Worm (Caenorhabditis elegans) whole organism, young adult: ENCODE measurements around the gene K12H6.12.
A peak's percentile ranks its signal among the peaks of the same experiment; 100 is the strongest.

Experiments used
- C17E4.6 ChIP-seq: fragments of 200-800 bp; sonication (Bioruptor generic); IDR thresholded peaks from 2 replicates; pipeline ENCODE4 v1.3.6; 2022; ENCODE audit warnings: missing genetic modification reagents, missing genetic modification characterization, missing compliant biosample characterization
- F33H1.4 ChIP-seq: fragments of 200-800 bp; sonication (Bioruptor generic); IDR thresholded peaks from 2 replicates; pipeline ENCODE4 v1.3.6; 2022; ENCODE audit warnings: missing genetic modification reagents, missing genetic modification characterization, missing compliant biosample characterization
- F52B5.7 ChIP-seq: sonication (generic microtip); optimal IDR thresholded peaks from 2 replicates; lab custom pipeline; 2016; ENCODE audit warnings: mild to moderate bottlenecking, missing genetic modification characterization, missing compliant biosample characterization
- F57C9.4 ChIP-seq: sonication (generic microtip); optimal IDR thresholded peaks from 2 replicates; lab custom pipeline; 2017; ENCODE audit warnings: mild to moderate bottlenecking, missing genetic modification characterization, missing compliant biosample characterization
- Y79H2A.3 ChIP-seq: fragments of 200-800 bp; sonication (Bioruptor generic); conservative IDR thresholded peaks from 2 replicates; pipeline ENCODE4 v1.3.6; 2022; ENCODE audit warnings: missing genetic modification reagents, missing genetic modification characterization, missing compliant biosample characterization
- Y95B8A.8 ChIP-seq: fragments of 200-800 bp; sonication (Bioruptor generic); IDR thresholded peaks from 2 replicates; pipeline ENCODE4 v1.3.6; 2022; ENCODE audit warnings: missing genetic modification reagents, missing genetic modification characterization, missing compliant biosample characterization
- ZK185.1 ChIP-seq: sonication (generic microtip); optimal IDR thresholded peaks from 2 replicates; lab custom pipeline; 2016; ENCODE audit warnings: mild to moderate bottlenecking, missing genetic modification characterization, missing compliant biosample characterization; ENCODE audit not compliant: poor library complexity, severe bottlenecking
- ama-1 ChIP-seq, 3 experiments: fragments of 150-350 bp in 1 of 3; sonication (generic microtip) in 2 of 3; optimal IDR thresholded peaks; 2 replicates each; lab custom pipeline; 2014 to 2018; ENCODE audit warnings: missing biosample characterization in 2 of 3, missing genetic modification characterization in 2 of 3, missing genetic modification reagents in 2 of 3
- aptf-2 ChIP-seq: fragments of 200-800 bp; sonication (Bioruptor generic); conservative IDR thresholded peaks from 2 replicates; pipeline ENCODE4 v1.3.6; 2022; ENCODE audit warnings: missing genetic modification reagents, missing genetic modification characterization, missing compliant biosample characterization
- aptf-3 ChIP-seq: fragments of 200-800 bp; sonication (Bioruptor generic); IDR thresholded peaks from 2 replicates; pipeline ENCODE4 v1.3.6; 2022; ENCODE audit warnings: missing genetic modification characterization, missing compliant biosample characterization
- bed-2 ChIP-seq: fragments of 200-800 bp; sonication (Bioruptor generic); IDR thresholded peaks from 2 replicates; pipeline ENCODE4 v1.3.6; 2022; ENCODE audit warnings: missing genetic modification reagents, missing genetic modification characterization, missing compliant biosample characterization
- cebp-2 ChIP-seq: fragments of 200-800 bp; sonication (Bioruptor generic); IDR thresholded peaks from 2 replicates; pipeline ENCODE4 v1.3.6; 2022; ENCODE audit warnings: missing genetic modification characterization, missing compliant biosample characterization
- ceh-40 ChIP-seq: fragments of 200-800 bp; sonication (Bioruptor generic); IDR thresholded peaks from 2 replicates; pipeline ENCODE4 v1.3.6; 2022; ENCODE audit warnings: missing genetic modification characterization, missing compliant biosample characterization
- ceh-91 ChIP-seq: fragments of 200-800 bp; sonication (Bioruptor generic); IDR thresholded peaks from 2 replicates; pipeline ENCODE4 v1.3.6; 2022; ENCODE audit warnings: missing genetic modification reagents, missing genetic modification characterization, missing compliant biosample characterization
- chd-7 ChIP-seq: sonication (generic microtip); optimal IDR thresholded peaks from 2 replicates; lab custom pipeline; 2016; ENCODE audit warnings: mild to moderate bottlenecking, missing genetic modification characterization, moderate library complexity, missing compliant biosample characterization
- efl-1 ChIP-seq: fragments of 150-350 bp; optimal IDR thresholded peaks from 2 replicates; lab custom pipeline; 2014; ENCODE audit warnings: missing biosample characterization, missing genetic modification reagents, missing genetic modification characterization
- egl-44 ChIP-seq: fragments of 200-800 bp; sonication (Bioruptor generic); IDR thresholded peaks from 2 replicates; pipeline ENCODE4 v1.3.6; 2022; ENCODE audit warnings: missing genetic modification reagents, missing genetic modification characterization, missing compliant biosample characterization
- hlh-12 ChIP-seq: sonication (generic microtip); optimal IDR thresholded peaks from 2 replicates; lab custom pipeline; 2016; ENCODE audit warnings: missing genetic modification characterization, missing compliant biosample characterization
- hmg-1.2 ChIP-seq: fragments of 200-800 bp; sonication (Bioruptor generic); IDR thresholded peaks from 2 replicates; pipeline ENCODE4 v1.3.6; 2022; ENCODE audit warnings: missing genetic modification reagents, missing genetic modification characterization, missing compliant biosample characterization
- lin-26 ChIP-seq: fragments of 200-800 bp; sonication (Bioruptor generic); IDR thresholded peaks from 2 replicates; pipeline ENCODE4 v1.3.6; 2022; ENCODE audit warnings: missing genetic modification reagents, missing genetic modification characterization, missing compliant biosample characterization
- lin-40 ChIP-seq: sonication (generic microtip); optimal IDR thresholded peaks from 2 replicates; lab custom pipeline; 2016; ENCODE audit warnings: missing genetic modification characterization, mild to moderate bottlenecking, missing compliant biosample characterization, missing genotype, missing genetic modification reagents
- lin-54 ChIP-seq: fragments of 200-800 bp; sonication (Bioruptor generic); optimal IDR thresholded peaks from 2 replicates; lab custom pipeline; 2018; ENCODE audit warnings: mild to moderate bottlenecking, missing genetic modification characterization, missing compliant biosample characterization
- madf-3 ChIP-seq: fragments of 200-800 bp; sonication (Bioruptor generic); IDR thresholded peaks from 2 replicates; pipeline ENCODE4 v1.3.6; 2022; ENCODE audit warnings: missing genetic modification reagents, missing genetic modification characterization, missing compliant biosample characterization
- mes-4 ChIP-seq: sonication (generic microtip); optimal IDR thresholded peaks from 2 replicates; lab custom pipeline; 2016; ENCODE audit warnings: missing genotype, missing genetic modification characterization, missing compliant biosample characterization
- nfya-2 ChIP-seq: fragments of 200-800 bp; sonication (Bioruptor generic); IDR thresholded peaks from 2 replicates; pipeline ENCODE4 v1.3.6; 2022; ENCODE audit warnings: missing genetic modification reagents, missing genetic modification characterization, missing compliant biosample characterization
- repo-1 ChIP-seq: sonication (generic microtip); optimal IDR thresholded peaks from 2 replicates; lab custom pipeline; 2017; ENCODE audit warnings: mild to moderate bottlenecking, missing genetic modification characterization, missing compliant biosample characterization
- sdz-38 ChIP-seq: sonication (generic microtip); optimal IDR thresholded peaks from 2 replicates; lab custom pipeline; 2016; ENCODE audit warnings: missing genotype, missing genetic modification characterization, missing compliant biosample characterization
- sea-2 ChIP-seq: fragments of 200-800 bp; sonication (Bioruptor generic); IDR thresholded peaks from 2 replicates; pipeline ENCODE4 v1.3.6; 2022; ENCODE audit warnings: missing genetic modification characterization, missing compliant biosample characterization
- snpc-1.1 ChIP-seq: sonication (generic microtip); optimal IDR thresholded peaks from 2 replicates; lab custom pipeline; 2017; ENCODE audit warnings: missing genetic modification characterization, mild to moderate bottlenecking, missing compliant biosample characterization, antibody characterized with exemption, moderate library complexity, missing genotype, missing genetic modification reagents; ENCODE audit not compliant: insufficient read depth
- unc-130 ChIP-seq: sonication (generic microtip); optimal IDR thresholded peaks from 2 replicates; lab custom pipeline; 2016; ENCODE audit warnings: missing genetic modification reagents, missing genetic modification characterization, missing compliant biosample characterization
- xnd-1 ChIP-seq: sonication (generic microtip); optimal IDR thresholded peaks from 2 replicates; lab custom pipeline; 2016; ENCODE audit warnings: missing genotype, missing genetic modification reagents, missing genetic modification characterization, missing compliant biosample characterization
- zfh-2 ChIP-seq: fragments of 200-800 bp; sonication (Bioruptor generic); conservative IDR thresholded peaks from 2 replicates; pipeline ENCODE4 v1.3.6; 2022; ENCODE audit warnings: missing genetic modification reagents, missing genetic modification characterization, missing compliant biosample characterization
- ztf-18 ChIP-seq: sonication (generic microtip); optimal IDR thresholded peaks from 2 replicates; lab custom pipeline; 2016; ENCODE audit warnings: missing genotype, mild to moderate bottlenecking, missing genetic modification characterization, missing compliant biosample characterization
- ztf-26 ChIP-seq: sonication (generic microtip); optimal IDR thresholded peaks from 2 replicates; lab custom pipeline; 2017; ENCODE audit warnings: missing genetic modification characterization, missing compliant biosample characterization
- ztf-3 ChIP-seq: fragments of 200-800 bp; sonication (Bioruptor generic); optimal IDR thresholded peaks from 2 replicates; lab custom pipeline; 2018; ENCODE audit warnings: mild to moderate bottlenecking, missing genetic modification characterization, missing compliant biosample characterization

K12H6.12 gene

DNA sequence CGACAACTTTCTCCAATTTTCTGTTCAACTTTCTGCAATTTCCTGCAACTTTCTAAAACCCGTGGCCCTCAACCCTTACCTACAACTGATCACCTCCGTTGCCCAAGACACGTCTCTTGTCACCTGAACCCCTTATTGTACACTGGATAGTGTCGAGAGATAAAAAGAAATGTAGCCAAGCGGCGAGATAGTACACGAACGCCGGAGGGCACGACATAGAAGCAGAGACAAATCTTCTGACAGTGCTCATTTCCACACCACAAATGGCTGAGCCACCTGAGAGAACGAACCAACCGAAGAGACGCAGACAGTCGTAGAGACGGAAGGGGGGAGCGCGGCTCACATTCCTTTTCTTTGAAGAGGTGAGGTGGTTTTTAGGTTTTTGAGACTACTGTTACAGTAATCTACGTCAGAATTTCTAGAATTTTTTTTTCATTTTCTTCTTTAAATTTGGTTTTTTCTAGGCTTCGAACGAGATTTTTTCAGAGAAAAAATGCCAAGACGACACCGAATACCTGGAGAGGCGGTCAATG is at the start of gene K12H6.12:
TSS of gene K12H6.12 (plus strand) at position 483 of the 533 bp plus-strand sequence.
- TF ChIP-seq C17E4.6, result no peak
- TF ChIP-seq zfh-2 (GFP tag; lab: Robert Waterston, UW), result 0 out of 2 replicates have a peak, but pooled peaks have one; percentile 43
- peak; percentile 80 for TF ChIP-seq hmg-1.2 (GFP tag; lab: Robert Waterston, UW)

- TF ChIP-seq chd-7 (no peak), ceh-91 (no peak), madf-3 (GFP tag; lab: Robert Waterston, UW) (no peak), ztf-26 (tag; lab: Kevin White, UChicago) (no peak), sea-2 (no peak), lin-26 (GFP tag; lab: Robert Waterston, UW) (no peak), F33H1.4 (GFP tag; lab: Robert Waterston, UW) (no peak), nfya-2 (GFP tag; lab: Robert Waterston, UW) (no peak)
Measured at ce11 chrII:2758476-2758875, 49.5 kb upstream of the K12H6.12 start, which contains the start of gene fbxb-107. Gene fbxb-107 (plus strand): TSS chrII:2758772.

DNA sequence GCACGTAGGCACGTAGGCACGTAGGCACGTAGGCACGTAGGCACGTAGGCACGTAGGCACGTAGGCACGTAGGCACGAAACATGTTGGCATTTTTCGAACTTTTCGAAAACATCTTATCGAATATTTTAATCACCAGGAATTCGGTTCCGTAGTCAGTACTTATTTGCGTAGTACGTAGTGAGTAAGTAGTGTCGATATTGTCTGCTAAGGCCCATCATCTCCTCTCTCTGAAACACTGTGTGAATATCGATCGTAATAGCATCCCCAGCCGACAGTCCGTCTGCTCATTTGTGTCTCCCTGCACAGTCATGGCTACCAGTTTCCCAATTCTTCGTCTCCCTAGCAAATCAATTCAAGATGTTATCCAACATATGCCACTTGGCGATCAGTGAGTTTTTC is 45.8 kb upstream of the K12H6.12 start, which contains the start of gene fbxb-106:
TSS of gene fbxb-106 (plus strand) at position 301 of the 400 bp plus-strand sequence.
- no peak for TF ChIP-seq Y79H2A.3 (GFP tag; lab: Robert Waterston, UW)
- TF ChIP-seq aptf-3 (GFP tag; lab: Robert Waterston, UW), result no peak
- no peak for TF ChIP-seq sea-2
- TF ChIP-seq ceh-40 (GFP tag; lab: Robert Waterston, UW), result no peak
- no peak for TF ChIP-seq mes-4
- no peak for TF ChIP-seq egl-44 (GFP tag; lab: Robert Waterston, UW)
- no peak for TF ChIP-seq cebp-2 (GFP tag; lab: Robert Waterston, UW)
- TF ChIP-seq ceh-91, result no peak
- TF ChIP-seq ztf-18 (tag; lab: Kevin White, UChicago), result no peak
- no peak for TF ChIP-seq efl-1 (GFP tag; lab: Kevin White, UChicago)
- no peak for TF ChIP-seq bed-2 (GFP tag; lab: Robert Waterston, UW)
- TF ChIP-seq F52B5.7, result no peak
- TF ChIP-seq xnd-1, result no peak
- TF ChIP-seq, all 124 proteins: peak for 0

- no peak for TF ChIP-seq repo-1
- TF ChIP-seq lin-54 (GFP tag; lab: Kevin White, UChicago), result no peak
- TF ChIP-seq Y95B8A.8 (GFP tag; lab: Robert Waterston, UW), result no peak
- TF ChIP-seq nfya-2 (GFP tag; lab: Robert Waterston, UW), result no peak
- no peak for TF ChIP-seq ceh-40 (GFP tag; lab: Robert Waterston, UW)
Measured at ce11 chrII:2764664-2765063, 43.3 kb upstream of the K12H6.12 start, which contains the start of gene fbxb-108. Gene fbxb-108 (plus strand): TSS chrII:2764964.

DNA sequence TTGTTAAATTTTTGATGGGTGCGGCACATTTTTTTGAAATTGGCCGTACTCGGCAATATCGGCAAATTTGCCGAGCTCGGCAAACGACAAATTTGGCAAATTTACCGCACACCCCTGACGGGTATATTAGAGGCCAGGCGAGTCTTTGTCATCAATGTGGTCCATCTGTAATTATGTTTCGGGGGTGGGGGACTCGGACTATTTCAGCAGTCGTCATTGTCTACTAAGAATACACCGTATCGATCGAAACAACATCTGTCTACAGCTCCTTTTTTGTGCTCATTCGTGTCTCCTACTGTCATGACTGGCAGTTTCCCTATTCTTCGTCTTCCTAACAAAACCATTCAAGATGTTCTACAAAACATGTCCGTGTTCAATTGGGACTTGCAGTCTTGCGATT is 41.6 kb upstream of the K12H6.12 start, which contains the start of gene F08D12.15:
TSS of gene F08D12.15 (plus strand) at position 301 of the 400 bp plus-strand sequence.
- no peak for TF ChIP-seq F57C9.4 (tag; lab: Kevin White, UChicago)
- TF ChIP-seq ztf-18 (tag; lab: Kevin White, UChicago), result no peak
- no peak for TF ChIP-seq ztf-26 (tag; lab: Kevin White, UChicago)
- no peak for TF ChIP-seq lin-40 (tag; lab: Kevin White, UChicago)
- TF ChIP-seq hlh-12, result no peak
- TF ChIP-seq Y95B8A.8 (GFP tag; lab: Robert Waterston, UW), result no peak
- TF ChIP-seq ama-1 (optimal IDR thresholded peaks at IDR 0.05; lab: Kevin White, UChicago), result no peak
- TF ChIP-seq ama-1 (GFP tag; optimal IDR thresholded peaks at IDR 0.05; lab: Kevin White, UChicago), result no peak
- TF ChIP-seq snpc-1.1 (tag; lab: Kevin White, UChicago), result no peak
- no peak for TF ChIP-seq unc-130 (GFP tag; lab: Kevin White, UChicago)
- no peak for TF ChIP-seq sdz-38 (tag; lab: Kevin White, UChicago)
- no peak for TF ChIP-seq zfh-2 (GFP tag; lab: Robert Waterston, UW)
- no peak for TF ChIP-seq ztf-3 (GFP tag; lab: Kevin White, UChicago)
- TF ChIP-seq ZK185.1 (tag; lab: Kevin White, UChicago), result no peak
- no peak for TF ChIP-seq aptf-2 (GFP tag; lab: Robert Waterston, UW)
